Fruit fly (Drosophila melanogaster) S2 (cell line): Measurements from ENCODE around the gene CG6125.

Experiments used
- CG8478 ChIP-seq: fragments of >200 bp; optimal IDR thresholded peaks from 2 replicates; lab custom pipeline; 2018
- CTCF ChIP-seq, 2 experiments: fragments of >200 bp; optimal IDR thresholded peaks; 2 replicates each; lab custom pipeline; 2018

DNA sequence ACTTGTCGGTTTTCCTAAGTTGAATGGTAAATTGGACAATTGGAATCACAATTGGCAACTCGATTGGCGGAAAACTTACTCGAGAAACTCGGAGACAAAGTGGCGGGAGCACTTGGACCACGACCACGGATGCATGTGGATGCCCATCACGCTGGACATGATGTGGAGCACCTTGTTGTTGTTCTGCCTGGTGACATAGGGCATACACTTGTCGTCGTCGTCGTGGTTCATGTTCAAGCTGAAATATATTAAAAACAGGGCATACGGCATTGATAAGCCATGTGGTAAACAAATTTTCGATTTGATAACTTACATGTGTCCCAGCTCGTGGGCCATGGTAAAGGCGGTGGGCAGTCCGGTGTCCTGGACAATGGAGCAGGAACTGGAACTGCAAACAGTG is 40.9 kb upstream of the CG6125 start:
- TF ChIP-seq CTCF (optimal IDR thresholded peaks at IDR 0.05; lab: Kevin White, UChicago): no peak
- TF ChIP-seq CG8478 (lab: Kevin White, UChicago): no peak
